Worm (Caenorhabditis elegans): ENCODE data around the gene igcm-2.

DNA sequence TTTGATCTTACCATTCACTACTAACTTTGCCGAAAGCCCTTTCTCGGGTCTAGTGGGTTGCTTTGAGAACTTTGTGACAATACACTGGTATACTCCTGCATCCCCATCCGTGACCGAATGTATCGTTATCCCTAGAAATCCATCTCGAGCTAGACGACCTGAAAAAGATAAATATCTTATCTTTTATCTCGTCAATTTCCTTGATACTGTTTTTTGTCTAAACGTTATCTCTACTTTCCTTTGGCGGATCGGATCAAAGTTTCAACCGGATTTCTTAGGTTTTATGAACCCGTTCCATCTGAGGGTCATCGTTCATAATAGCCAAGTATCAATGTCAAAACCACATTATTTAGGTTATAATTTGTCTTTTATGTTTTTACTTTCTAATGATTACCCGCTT lies 6.9 kb downstream of the igcm-2 start:
- TF ChIP-seq ceh-9 (tag; optimal IDR thresholded peaks at IDR 0.05) = no peak
- no peak for TF ChIP-seq fkh-2 (tag; optimal IDR thresholded peaks at IDR 0.05)
- no peak for TF ChIP-seq nhr-28 (tag; optimal IDR thresholded peaks at IDR 0.05)

Data from whole organism, L3 larva.